Worm (Caenorhabditis elegans): ENCODE results near the gene srv-10.

The srv-10 gene

ce11 chrV:13468190-13468765 is 44.6 kb downstream of the srv-10 start, which contains the start of the genes F25H9.6 and F25H9.7 (continued):
- TF ChIP-seq tbp1 (GFP tag; optimal IDR thresholded peaks at IDR 0.05) (peak; percentile 58), tbx-9 (tag; optimal IDR thresholded peaks at IDR 0.05; ENCODE audit: borderline replicate concordance) (no peak), F33H1.4 (GFP tag; IDR thresholded peaks at IDR 0.05) (peak; percentile 58), nhr-179 (tag; optimal IDR thresholded peaks at IDR 0.05) (no peak), egl-44 (GFP tag; IDR thresholded peaks at IDR 0.05) (peak; percentile 53; the same call in 1 of the 2 replicates), nfya-1 (tag; optimal IDR thresholded peaks at IDR 0.05; ENCODE audit: borderline replicate concordance, insufficient read depth) (no peak), ceh-40 (GFP tag; IDR thresholded peaks at IDR 0.05) (0 out of 2 replicates have a peak, but pooled peaks have one; percentile 36), snpc-3.4 (tag; optimal IDR thresholded peaks at IDR 0.05) (peak; percentile 51), efl-1 (GFP tag; optimal IDR thresholded peaks at IDR 0.05) (no peak), nhr-90 (tag; optimal IDR thresholded peaks at IDR 0.05) (no peak), lag-1 (GFP tag; IDR thresholded peaks at IDR 0.05) (no peak), T07F8.4 (tag; optimal IDR thresholded peaks at IDR 0.05) (no peak), akir-1 (GFP tag; optimal IDR thresholded peaks at IDR 0.05) (peak; percentile 91), Y53F4B.3 (GFP tag; IDR thresholded peaks at IDR 0.05) (no peak), mxl-1 (tag; optimal IDR thresholded peaks at IDR 0.05) (no peak), nfyb-1 (GFP tag; IDR thresholded peaks at IDR 0.05) (peak; percentile 81), hrde-1 (tag; optimal IDR thresholded peaks at IDR 0.05; ENCODE audit: borderline replicate concordance) (peak; percentile 76), ztf-18 (tag; optimal IDR thresholded peaks at IDR 0.05) (peak; percentile 12), ama-1 (optimal IDR thresholded peaks at IDR 0.05) (no peak), ama-1 (GFP tag; optimal IDR thresholded peaks at IDR 0.05) (peak in 1 of 2 experiments; percentile 63), madf-3 (GFP tag; IDR thresholded peaks at IDR 0.05) (no peak; the same call in 1 of the 2 replicates), snpc-4 (GFP tag; optimal IDR thresholded peaks at IDR 0.05) (no peak), snpc-4 (tag; optimal IDR thresholded peaks at IDR 0.05) (peak in 1 of 4 experiments; percentile 54), unc-62 (GFP tag; optimal IDR thresholded peaks at IDR 0.05) (no peak), mel-28 (tag; optimal IDR thresholded peaks at IDR 0.05; ENCODE audit: borderline replicate concordance) (no peak), unc-130 (GFP tag; optimal IDR thresholded peaks at IDR 0.05) (peak; percentile 96), egrh-3 (GFP tag; IDR thresholded peaks at IDR 0.05) (no peak; the same call in 1 of the 2 replicates), zim-3 (tag; optimal IDR thresholded peaks at IDR 0.05) (peak; percentile 90), K11D2.4 (GFP tag; IDR thresholded peaks at IDR 0.05) (peak; percentile 79), ztf-28 (GFP tag; IDR thresholded peaks at IDR 0.05) (0 out of 2 replicates have a peak, but pooled peaks have one; percentile 70), chd-7 (tag; optimal IDR thresholded peaks at IDR 0.05) (peak; percentile 83), tlf-1 (GFP tag; optimal IDR thresholded peaks at IDR 0.05) (peak; percentile 70), him-1 (tag; optimal IDR thresholded peaks at IDR 0.05) (peak; percentile 86)

ce11 chrV:13472062-13472461 is 48.4 kb downstream of the srv-10 start:
- no peak for TF ChIP-seq unc-62 (GFP tag; optimal IDR thresholded peaks at IDR 0.05)
- no peak for TF ChIP-seq Y53G8AR.9 (GFP tag; conservative IDR thresholded peaks at IDR 0.05)
- no peak for TF ChIP-seq T26A5.8 (tag; optimal IDR thresholded peaks at IDR 0.05)
- no peak for TF ChIP-seq B0035.1 (tag; optimal IDR thresholded peaks at IDR 0.05)
- TF ChIP-seq zim-3 (tag; optimal IDR thresholded peaks at IDR 0.05) = no peak
- TF ChIP-seq xnd-1 (tag; optimal IDR thresholded peaks at IDR 0.05) = no peak
- no peak for TF ChIP-seq sea-2 (GFP tag; IDR thresholded peaks at IDR 0.05)
- TF ChIP-seq B0019.2 (GFP tag; conservative IDR thresholded peaks at IDR 0.05) = no peak
- no peak for TF ChIP-seq nfya-1 (tag; optimal IDR thresholded peaks at IDR 0.05; ENCODE audit: borderline replicate concordance, insufficient read depth)
- TF ChIP-seq F33H1.4 (GFP tag; IDR thresholded peaks at IDR 0.05) = no peak
- TF ChIP-seq aptf-3 (GFP tag; IDR thresholded peaks at IDR 0.05) = no peak
- no peak for TF ChIP-seq sptf-2 (GFP tag; optimal IDR thresholded peaks at IDR 0.05)

All from whole organism, young adult.